Fruit fly (Drosophila melanogaster): ENCODE results near the gene Kdm5.

Kdm5 gene

dm6 chr2L:6024345-6024907, 25.1 kb upstream of the Kdm5 start, which contains the start of gene CG9107:
CG9107 (minus strand) TSS chr2L:6024539.
- TF ChIP-seq Sin3A (optimal IDR thresholded peaks at IDR 0.05) (no peak), Myc (optimal IDR thresholded peaks at IDR 0.05) (no peak), psq (optimal IDR thresholded peaks at IDR 0.05) (no peak), insv (optimal IDR thresholded peaks at IDR 0.05) (no peak), ttk (optimal IDR thresholded peaks at IDR 0.05) (no peak)

- TF ChIP-seq insv (optimal IDR thresholded peaks at IDR 0.05): no peak
These were observed 23.5 kb upstream of the Kdm5 start for dm6 chr2L:6022793-6023192.

- no peak for TF ChIP-seq psq (optimal IDR thresholded peaks at IDR 0.05)
- TF ChIP-seq h (optimal IDR thresholded peaks at IDR 0.05): no peak
- no peak for TF ChIP-seq Myc (optimal IDR thresholded peaks at IDR 0.05)
- no peak for TF ChIP-seq insv (optimal IDR thresholded peaks at IDR 0.05)
- no peak for TF ChIP-seq ttk (optimal IDR thresholded peaks at IDR 0.05)
- TF ChIP-seq Sin3A (optimal IDR thresholded peaks at IDR 0.05): no peak
These were observed 21.2 kb upstream of the Kdm5 start, which contains the start of gene CG13996 for dm6 chr2L:6020535-6020934. CG13996 (plus strand) TSS chr2L:6020835.

dm6 chr2L:6019352-6020131, 20.2 kb upstream of the Kdm5 start, which contains the start of gene H2.0:
H2.0 (minus strand) TSS chr2L:6019402.
- TF ChIP-seq ttk (optimal IDR thresholded peaks at IDR 0.05) (no peak), Myc (optimal IDR thresholded peaks at IDR 0.05) (no peak), insv (optimal IDR thresholded peaks at IDR 0.05) (no peak), Sin3A (optimal IDR thresholded peaks at IDR 0.05) (no peak), h (optimal IDR thresholded peaks at IDR 0.05) (no peak), psq (optimal IDR thresholded peaks at IDR 0.05) (no peak)

dm6 chr2L:6013071-6013417, 13.7 kb upstream of the Kdm5 start:
- TF ChIP-seq psq (optimal IDR thresholded peaks at IDR 0.05): no peak
- TF ChIP-seq insv (optimal IDR thresholded peaks at IDR 0.05): no peak
- TF ChIP-seq Sin3A (optimal IDR thresholded peaks at IDR 0.05): no peak
- no peak for TF ChIP-seq h (optimal IDR thresholded peaks at IDR 0.05)
- TF ChIP-seq ttk (optimal IDR thresholded peaks at IDR 0.05): no peak
- no peak for TF ChIP-seq Myc (optimal IDR thresholded peaks at IDR 0.05)

dm6 chr2L:6012303-6013070, 13.2 kb upstream of the Kdm5 start, which contains the start of gene CG9098:
CG9098 (minus strand) TSS chr2L:6012338.
- TF ChIP-seq Sin3A (optimal IDR thresholded peaks at IDR 0.05) (no peak), psq (optimal IDR thresholded peaks at IDR 0.05) (no peak), ttk (optimal IDR thresholded peaks at IDR 0.05) (no peak), h (optimal IDR thresholded peaks at IDR 0.05) (no peak), insv (optimal IDR thresholded peaks at IDR 0.05) (no peak)

- TF ChIP-seq insv (optimal IDR thresholded peaks at IDR 0.05): no peak
- no peak for TF ChIP-seq h (optimal IDR thresholded peaks at IDR 0.05)
- no peak for TF ChIP-seq ttk (optimal IDR thresholded peaks at IDR 0.05)
- no peak for TF ChIP-seq Sin3A (optimal IDR thresholded peaks at IDR 0.05)
- TF ChIP-seq Myc (optimal IDR thresholded peaks at IDR 0.05): no peak
- no peak for TF ChIP-seq psq (optimal IDR thresholded peaks at IDR 0.05)
These were observed 7.4 kb upstream of the Kdm5 start, which contains the start of gene Gal for dm6 chr2L:6006508-6007232. Gal (minus strand) TSS chr2L:6006827.

dm6 chr2L:6000065-6000464, 764 bp upstream of the Kdm5 start, which contains the start of gene Tsp26A:
Tsp26A (plus strand) TSS chr2L:6000228.
- TF ChIP-seq Sin3A (optimal IDR thresholded peaks at IDR 0.05): no peak
- no peak for TF ChIP-seq insv (optimal IDR thresholded peaks at IDR 0.05)
- no peak for TF ChIP-seq h (optimal IDR thresholded peaks at IDR 0.05)
- TF ChIP-seq ttk (optimal IDR thresholded peaks at IDR 0.05): no peak
- TF ChIP-seq psq (optimal IDR thresholded peaks at IDR 0.05): no peak
- no peak for TF ChIP-seq Myc (optimal IDR thresholded peaks at IDR 0.05)

dm6 chr2L:5998383-5998782, 918 bp downstream of the Kdm5 start:
- TF ChIP-seq Myc (optimal IDR thresholded peaks at IDR 0.05) (no peak), h (optimal IDR thresholded peaks at IDR 0.05) (no peak), ttk (optimal IDR thresholded peaks at IDR 0.05) (no peak), Sin3A (optimal IDR thresholded peaks at IDR 0.05) (no peak)

- TF ChIP-seq insv (optimal IDR thresholded peaks at IDR 0.05): no peak
- TF ChIP-seq Sin3A (optimal IDR thresholded peaks at IDR 0.05): no peak
- TF ChIP-seq ttk (optimal IDR thresholded peaks at IDR 0.05): no peak
- no peak for TF ChIP-seq psq (optimal IDR thresholded peaks at IDR 0.05)
- no peak for TF ChIP-seq Myc (optimal IDR thresholded peaks at IDR 0.05)
These were observed 1.6 kb downstream of the Kdm5 start for dm6 chr2L:5997609-5998229.

dm6 chr2L:5990447-5990846, 8.9 kb downstream of the Kdm5 start:
- TF ChIP-seq psq (optimal IDR thresholded peaks at IDR 0.05) (no peak), Myc (optimal IDR thresholded peaks at IDR 0.05) (no peak), ttk (optimal IDR thresholded peaks at IDR 0.05) (no peak), insv (optimal IDR thresholded peaks at IDR 0.05) (no peak), h (optimal IDR thresholded peaks at IDR 0.05) (no peak), Sin3A (optimal IDR thresholded peaks at IDR 0.05) (no peak)
